Fruit fly (Drosophila melanogaster) Kc167 (cell line): ENCODE measurements around the gene SecCl.

Source experiments
- Sin3A ChIP-seq: fragments of >200 bp; optimal IDR thresholded peaks from 2 replicates; lab custom pipeline; 2018; ENCODE audit warnings: missing external identifiers
- h ChIP-seq: fragments of >200 bp; optimal IDR thresholded peaks from 3 replicates; lab custom pipeline; 2018; ENCODE audit warnings: missing external identifiers
- insv ChIP-seq: fragments of >200 bp; optimal IDR thresholded peaks from 3 replicates; lab custom pipeline; 2018; ENCODE audit warnings: missing external identifiers
- psq ChIP-seq: fragments of >200 bp; optimal IDR thresholded peaks from 2 replicates; lab custom pipeline; 2017; ENCODE audit warnings: missing external identifiers

DNA sequence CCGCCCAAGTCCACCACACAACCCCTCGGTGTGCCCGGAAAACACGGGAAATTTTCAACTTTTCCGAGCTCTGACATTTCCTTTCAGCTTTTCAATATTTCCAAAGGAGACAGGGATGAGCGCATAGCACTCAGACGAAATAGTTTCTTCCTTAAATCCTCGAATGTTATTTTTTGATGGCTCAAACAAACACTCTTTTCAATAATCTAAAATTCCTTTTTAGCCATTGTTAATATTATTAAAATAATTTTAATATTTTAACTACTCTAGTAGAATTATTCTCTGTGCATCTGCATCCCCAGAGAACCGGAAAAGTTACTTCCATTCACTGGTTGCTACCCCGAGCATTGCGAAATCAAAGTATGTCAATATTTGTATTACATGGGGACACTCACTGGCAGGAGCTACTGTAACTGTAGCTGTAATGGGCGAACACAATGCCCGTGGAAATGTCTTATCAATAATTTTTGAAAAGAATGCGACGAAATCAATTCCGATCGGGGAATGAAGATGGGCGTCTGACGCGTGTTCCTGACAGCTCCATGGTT lies 12.2 kb upstream of the SecCl start:
- TF ChIP-seq Sin3A (lab: Kevin White, UChicago) = no peak
- TF ChIP-seq h = no peak
- no peak for TF ChIP-seq psq (lab: Kevin White, UChicago)
- no peak for TF ChIP-seq insv (lab: Kevin White, UChicago)
